Fruit fly (Drosophila melanogaster) whole organism, embryonic: ENCODE results near the gene smal.
A peak's percentile ranks its signal among the peaks of the same experiment; 100 is the strongest.

ENCODE experiments used
- ATbp ChIP-seq: fragments of 200-800 bp; sonication (Bioruptor generic); optimal IDR thresholded peaks from 2 replicates; lab custom pipeline; 2017; ENCODE audit warnings: missing biosample characterization, mild to moderate bottlenecking, missing genetic modification characterization, missing genetic modification reagents
- BtbVII ChIP-seq: fragments of 200-800 bp; sonication (Bioruptor generic); optimal IDR thresholded peaks from 3 replicates; lab custom pipeline; 2017; ENCODE audit warnings: missing biosample characterization, mild to moderate bottlenecking, missing genetic modification characterization
- CG1233 ChIP-seq: fragments of 200-800 bp; sonication (Bioruptor generic); optimal IDR thresholded peaks from 4 replicates; lab custom pipeline; 2018; ENCODE audit warnings: missing biosample characterization, mild to moderate bottlenecking, missing genetic modification characterization
- CG12659 ChIP-seq: fragments of 200-800 bp; sonication (Bioruptor generic); optimal IDR thresholded peaks from 3 replicates; lab custom pipeline; 2017; ENCODE audit warnings: mild to moderate bottlenecking, missing biosample characterization, missing genetic modification reagents, missing genetic modification characterization
- CG14710 ChIP-seq: fragments of 200-800 bp; sonication (Bioruptor generic); optimal IDR thresholded peaks from 3 replicates; lab custom pipeline; 2019; ENCODE audit warnings: missing biosample characterization, mild to moderate bottlenecking, missing genetic modification characterization, moderate library complexity
- CG15601 ChIP-seq: fragments of 200-800 bp; sonication (Bioruptor generic); optimal IDR thresholded peaks from 3 replicates; lab custom pipeline; 2019; ENCODE audit warnings: missing biosample characterization, mild to moderate bottlenecking, missing genetic modification characterization, moderate library complexity
- CG15696 ChIP-seq: fragments of 200-800 bp; sonication (Bioruptor generic); optimal IDR thresholded peaks from 2 replicates; lab custom pipeline; 2019; ENCODE audit warnings: missing biosample characterization, mild to moderate bottlenecking, missing genetic modification characterization, moderate library complexity
- CG17361 ChIP-seq: fragments of 200-800 bp; sonication (Bioruptor generic); IDR thresholded peaks from 3 replicates; pipeline ENCODE4 v1.3.6; 2022; ENCODE audit warnings: missing biosample characterization, missing genetic modification characterization
- CG17385 ChIP-seq: fragments of 200-800 bp; sonication (Bioruptor generic); optimal IDR thresholded peaks from 3 replicates; lab custom pipeline; 2018; ENCODE audit warnings: missing biosample characterization, mild to moderate bottlenecking, missing genetic modification characterization
- CG1792 ChIP-seq: fragments of 200-800 bp; sonication (Bioruptor generic); optimal IDR thresholded peaks from 2 replicates; lab custom pipeline; 2016; ENCODE audit warnings: missing biosample characterization, missing genetic modification characterization
- CG18599 ChIP-seq: fragments of 200-800 bp; sonication (Bioruptor generic); optimal IDR thresholded peaks from 3 replicates; lab custom pipeline; 2017; ENCODE audit warnings: missing biosample characterization, missing genetic modification characterization, mild to moderate bottlenecking, moderate library complexity, missing genetic modification reagents
- CG18764 ChIP-seq: fragments of 200-800 bp; sonication (Bioruptor generic); optimal IDR thresholded peaks from 3 replicates; lab custom pipeline; 2016; ENCODE audit warnings: missing biosample characterization, missing genetic modification characterization
- CG2202 ChIP-seq: fragments of 200-800 bp; sonication (Bioruptor generic); optimal IDR thresholded peaks from 2 replicates; lab custom pipeline; 2018; ENCODE audit warnings: missing biosample characterization, mild to moderate bottlenecking, missing genetic modification characterization
- CG33213 ChIP-seq: fragments of 200-800 bp; sonication (Bioruptor generic); optimal IDR thresholded peaks from 3 replicates; lab custom pipeline; 2016; ENCODE audit warnings: missing biosample characterization, missing genetic modification characterization
- CG33557 ChIP-seq: fragments of 200-800 bp; sonication (Bioruptor generic); optimal IDR thresholded peaks from 2 replicates; lab custom pipeline; 2019; ENCODE audit warnings: missing biosample characterization, mild to moderate bottlenecking, missing genetic modification characterization, moderate library complexity
- CG3407 ChIP-seq: fragments of 200-800 bp; sonication (Bioruptor generic); optimal IDR thresholded peaks from 2 replicates; lab custom pipeline; 2018; ENCODE audit warnings: missing biosample characterization, mild to moderate bottlenecking, missing genetic modification characterization
- CG34376 ChIP-seq: fragments of 200-800 bp; sonication (Bioruptor generic); optimal IDR thresholded peaks from 2 replicates; lab custom pipeline; 2018; ENCODE audit warnings: missing biosample characterization, mild to moderate bottlenecking, missing genetic modification characterization
- CG3995 ChIP-seq: fragments of 200-800 bp; sonication (Bioruptor generic); optimal IDR thresholded peaks from 3 replicates; lab custom pipeline; 2016; ENCODE audit warnings: missing biosample characterization, missing genetic modification characterization
- CG6813 ChIP-seq: fragments of 200-800 bp; sonication (Bioruptor generic); optimal IDR thresholded peaks from 2 replicates; lab custom pipeline; 2017; ENCODE audit warnings: missing biosample characterization, missing genetic modification characterization, mild to moderate bottlenecking, moderate library complexity, missing genetic modification reagents
- CG9817 ChIP-seq: fragments of 200-800 bp; sonication (Bioruptor generic); optimal IDR thresholded peaks from 2 replicates; lab custom pipeline; 2018; ENCODE audit warnings: missing biosample characterization, mild to moderate bottlenecking, missing genetic modification characterization, moderate library complexity
- E2f2 ChIP-seq: fragments of 200-800 bp; sonication (Bioruptor generic); IDR thresholded peaks from 2 replicates; pipeline ENCODE4 v1.3.6; 2022; ENCODE audit warnings: missing biosample characterization, missing genetic modification characterization
- HLHmδ ChIP-seq: fragments of 200-800 bp; sonication (Bioruptor generic); optimal IDR thresholded peaks from 2 replicates; lab custom pipeline; 2018; ENCODE audit warnings: missing biosample characterization, mild to moderate bottlenecking, missing genetic modification characterization, moderate library complexity
- Hmr ChIP-seq: fragments of 200-800 bp; sonication (Bioruptor generic); optimal IDR thresholded peaks from 3 replicates; lab custom pipeline; 2017; ENCODE audit warnings: mild to moderate bottlenecking, missing biosample characterization, missing genetic modification reagents, missing genetic modification characterization
- Med ChIP-seq: fragments of 200-800 bp; sonication (Bioruptor generic); peaks from one replicate; lab custom pipeline; 2016; ENCODE audit warnings: missing biosample characterization, missing genetic modification characterization, mild to moderate bottlenecking, inconsistent platforms, moderate library complexity
- Nf-YC ChIP-seq: fragments of 200-800 bp; optimal IDR thresholded peaks from 3 replicates; lab custom pipeline; 2019; ENCODE audit warnings: missing biosample characterization, mild to moderate bottlenecking, missing genetic modification characterization, moderate library complexity
- Oli ChIP-seq: fragments of 200-800 bp; sonication (Bioruptor generic); optimal IDR thresholded peaks from 2 replicates; lab custom pipeline; 2018; ENCODE audit warnings: missing biosample characterization, mild to moderate bottlenecking, missing genetic modification characterization, moderate library complexity
- PHDP ChIP-seq: fragments of 200-800 bp; sonication (Bioruptor generic); optimal IDR thresholded peaks from 3 replicates; lab custom pipeline; 2018; ENCODE audit warnings: missing biosample characterization, mild to moderate bottlenecking, missing genetic modification characterization, moderate library complexity
- Pdp1 ChIP-seq, 2 experiments: fragments of 200-800 bp; sonication (Bioruptor generic); optimal IDR thresholded peaks; 3 replicates each; lab custom pipeline; 2016; ENCODE audit warnings: missing biosample characterization in 2 of 2, missing genetic modification characterization in 2 of 2, mild to moderate bottlenecking in 1 of 2, moderate library complexity in 1 of 2
- Xrp1 ChIP-seq: fragments of 200-800 bp; sonication (Bioruptor generic); IDR thresholded peaks from 2 replicates; pipeline ENCODE4 v1.3.6; 2022; ENCODE audit warnings: missing biosample characterization, missing genetic modification characterization
- ac ChIP-seq: fragments of 200-800 bp; sonication (Bioruptor generic); optimal IDR thresholded peaks from 3 replicates; lab custom pipeline; 2017; ENCODE audit warnings: missing biosample characterization, mild to moderate bottlenecking, missing genetic modification characterization
- bab2 ChIP-seq: fragments of 200-800 bp; sonication (Bioruptor generic); optimal IDR thresholded peaks from 2 replicates; lab custom pipeline; 2016; ENCODE audit warnings: missing biosample characterization, missing genetic modification characterization
- bsh ChIP-seq, 2 experiments: fragments of 200-800 bp; sonication (Bioruptor generic); optimal IDR thresholded peaks; 2 replicates each; lab custom pipeline; 2017 to 2018; ENCODE audit warnings: mild to moderate bottlenecking in 2 of 2, missing biosample characterization in 2 of 2, missing genetic modification characterization in 2 of 2, moderate library complexity in 1 of 2
- caup ChIP-seq: fragments of 200-800 bp; sonication (Bioruptor generic); optimal IDR thresholded peaks from 3 replicates; lab custom pipeline; 2017; ENCODE audit warnings: missing biosample characterization, mild to moderate bottlenecking, missing genetic modification characterization, moderate library complexity; ENCODE audit not compliant: severe bottlenecking
- chm ChIP-seq: fragments of 200-800 bp; sonication (Bioruptor generic); IDR thresholded peaks from 2 replicates; pipeline ENCODE4 v1.3.6; 2022; ENCODE audit warnings: missing biosample characterization, missing genetic modification characterization
- dmrt11E ChIP-seq: fragments of 200-800 bp; sonication (Bioruptor generic); optimal IDR thresholded peaks from 3 replicates; lab custom pipeline; 2018; ENCODE audit warnings: missing biosample characterization, mild to moderate bottlenecking, missing genetic modification characterization, moderate library complexity
- eve ChIP-seq, 2 experiments: fragments of >200 bp; optimal IDR thresholded peaks; 2 replicates each; lab custom pipeline; 2017; ENCODE audit warnings: missing biosample characterization in 2 of 2, missing genetic modification characterization in 2 of 2
- ken ChIP-seq: fragments of 200-800 bp; sonication (Bioruptor generic); IDR thresholded peaks from 3 replicates; pipeline ENCODE4 v1.3.6; 2022; ENCODE audit warnings: missing biosample characterization, missing genetic modification characterization
- onecut ChIP-seq: fragments of 200-800 bp; sonication (Bioruptor generic); IDR thresholded peaks from 2 replicates; pipeline ENCODE4 v1.3.6; 2022; ENCODE audit warnings: missing biosample characterization, missing genetic modification characterization
- prd ChIP-seq, 3 experiments: fragments of >200 bp in 2 of 3; fragments of 200-800 bp in 1 of 3; sonication (Bioruptor generic) in 1 of 3; optimal IDR thresholded peaks in 2 of 3; IDR thresholded peaks in 1 of 3; 2 replicates in 2 of 3; 3 replicates in 1 of 3; pipeline versions ENCODE4 v1.3.6 to Lab custom; 2017 to 2022; ENCODE audit warnings: missing biosample characterization in 1 of 3, missing genetic modification characterization in 1 of 3
- scrt ChIP-seq: fragments of 200-800 bp; sonication (Bioruptor generic); optimal IDR thresholded peaks from 2 replicates; lab custom pipeline; 2018; ENCODE audit warnings: missing biosample characterization, mild to moderate bottlenecking, missing genetic modification characterization, moderate library complexity
- sens-2 ChIP-seq: fragments of 200-800 bp; sonication (Bioruptor generic); IDR thresholded peaks from 2 replicates; pipeline ENCODE4 v1.3.6; 2022; ENCODE audit warnings: missing biosample characterization, missing genetic modification characterization
- sima ChIP-seq: fragments of 200-800 bp; sonication (Bioruptor generic); optimal IDR thresholded peaks from 2 replicates; lab custom pipeline; 2016; ENCODE audit warnings: missing biosample characterization, missing genetic modification characterization
- sug ChIP-seq: fragments of 200-800 bp; optimal IDR thresholded peaks from 2 replicates; lab custom pipeline; 2019; ENCODE audit warnings: missing biosample characterization, mild to moderate bottlenecking, missing genetic modification characterization, moderate library complexity
- twi ChIP-seq: fragments of 200-800 bp; optimal IDR thresholded peaks from 2 replicates; lab custom pipeline; 2019; ENCODE audit warnings: missing biosample characterization, mild to moderate bottlenecking, missing genetic modification characterization, moderate library complexity
- unpg ChIP-seq: fragments of 200-800 bp; sonication (Bioruptor generic); optimal IDR thresholded peaks from 3 replicates; lab custom pipeline; 2018; ENCODE audit warnings: missing biosample characterization, mild to moderate bottlenecking, missing genetic modification characterization, moderate library complexity
- wek ChIP-seq: fragments of 200-800 bp; sonication (Bioruptor generic); optimal IDR thresholded peaks from 3 replicates; lab custom pipeline; 2018; ENCODE audit warnings: missing biosample characterization, mild to moderate bottlenecking, missing genetic modification characterization, moderate library complexity

smal gene

DNA sequence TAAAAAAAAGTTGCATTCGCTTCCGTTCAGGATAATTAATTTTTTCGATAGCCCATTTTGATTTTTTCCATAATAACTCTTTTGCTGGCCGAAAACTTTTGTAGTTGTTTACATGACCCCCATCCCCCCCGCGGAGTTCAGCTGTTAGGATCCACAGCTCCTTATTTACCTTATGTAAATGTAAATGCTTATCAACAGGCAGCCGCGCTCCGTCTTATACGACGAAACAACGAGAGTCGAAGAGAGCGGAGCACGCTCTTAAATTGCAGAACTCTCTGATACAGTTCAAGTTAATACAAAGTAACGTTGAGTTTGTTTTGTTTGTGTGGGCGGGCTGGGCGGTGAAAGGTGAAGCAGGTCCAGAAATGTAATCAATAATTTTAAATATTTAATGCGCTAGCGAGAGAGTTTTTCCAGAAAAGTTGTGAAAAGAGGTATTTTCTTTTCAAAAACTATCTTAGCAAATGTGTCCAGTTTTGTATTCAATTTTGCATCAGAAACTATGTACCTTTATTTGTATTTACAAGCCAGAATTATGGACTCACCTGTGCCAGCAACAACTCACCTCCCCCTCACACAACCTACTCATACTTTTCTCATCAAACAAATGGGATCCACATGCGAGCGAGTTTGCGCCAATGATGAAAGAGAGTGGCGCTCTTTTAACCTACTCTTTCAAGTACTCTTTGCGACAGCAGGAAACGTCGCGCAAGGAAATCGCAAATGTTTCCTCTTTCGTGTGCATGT lies 73.5 kb downstream of the smal start (continued):
- TF ChIP-seq CG14710 (tag; lab: Kevin White, UChicago) (peak; percentile 22), Nf-YC (tag; lab: Kevin White, UChicago) (no peak), wek (GFP tag; lab: Kevin White, UChicago) (peak; percentile 52), chm (GFP tag; lab: Robert Waterston, UW) (peak; percentile 26; the same call in 1 of the 2 replicates), CG6813 (GFP tag; lab: Kevin White, UChicago) (peak; percentile 11), Xrp1 (GFP tag; lab: Robert Waterston, UW) (peak; percentile 34; the same call in 1 of the 2 replicates), onecut (GFP tag; lab: Robert Waterston, UW) (peak; percentile 44; the same call in 1 of the 2 replicates), sens-2 (GFP tag; lab: Robert Waterston, UW) (no peak), eve (GFP tag; optimal IDR thresholded peaks at IDR 0.05; lab: Kevin White, UChicago) (peak in 1 of 2 experiments; percentile 81), ken (GFP tag; lab: Robert Waterston, UW) (0 out of 3 replicates have a peak, but pooled peaks have one; percentile 7), CG1233 (GFP tag; lab: Kevin White, UChicago) (peak; percentile 29), Med (GFP tag; lab: Kevin White, UChicago) (peak; percentile 17), CG18764 (GFP tag; lab: Kevin White, UChicago) (peak; percentile 3), twi (tag; lab: Kevin White, UChicago) (peak; percentile 10), sima (GFP tag; lab: Kevin White, UChicago) (no peak), CG3407 (peak; percentile 35), ac (peak; percentile 36), CG33557 (GFP tag; lab: Kevin White, UChicago) (peak; percentile 63), CG34376 (peak; percentile 27), bsh (GFP tag; optimal IDR thresholded peaks at IDR 0.05; lab: Kevin White, UChicago) (peak; percentile 7 to 17), CG18599 (peak; percentile 1), BtbVII (GFP tag; lab: Kevin White, UChicago) (peak; percentile 15), bab2 (GFP tag; lab: Kevin White, UChicago) (peak; percentile 17), prd (optimal IDR thresholded peaks at IDR 0.05; lab: Kevin White, UChicago) (no peak), prd (GFP tag; IDR thresholded peaks at IDR 0.05; lab: Robert Waterston, UW) (no peak), CG15696 (peak; percentile 63), unpg (peak; percentile 2), CG9817 (tag; lab: Kevin White, UChicago) (no peak), Pdp1 (GFP tag; optimal IDR thresholded peaks at IDR 0.05; lab: Kevin White, UChicago) (peak in 1 of 2 experiments; percentile 65), CG33213 (GFP tag; lab: Kevin White, UChicago) (peak; percentile 6), HLHmδ (GFP tag; lab: Kevin White, UChicago) (peak; percentile 73), caup (GFP tag; lab: Kevin White, UChicago) (peak; percentile 1), CG2202 (tag; lab: Kevin White, UChicago) (peak; percentile 38), CG3995 (no peak), E2f2 (GFP tag; lab: Robert Waterston, UW) (0 out of 2 replicates have a peak, but pooled peaks have one; percentile 7), CG17361 (GFP tag; lab: Robert Waterston, UW) (0 out of 3 replicates have a peak, but pooled peaks have one; percentile 18), CG1792 (GFP tag; lab: Kevin White, UChicago) (peak; percentile 4), scrt (GFP tag; lab: Kevin White, UChicago) (peak; percentile 71), CG17385 (peak; percentile 2), CG12659 (GFP tag; lab: Kevin White, UChicago) (peak; percentile 13), CG15601 (tag; lab: Kevin White, UChicago) (peak; percentile 53), sug (tag; lab: Kevin White, UChicago) (peak; percentile 70), ATbp (peak; percentile 35), Oli (no peak), dmrt11E (tag; lab: Kevin White, UChicago) (peak; percentile 28), Hmr (no peak), PHDP (tag; lab: Kevin White, UChicago) (peak; percentile 0)
